Worm (Caenorhabditis elegans) whole organism, L1 larva: ENCODE data around the gene clec-165.

Source experiments
- C34B4.2 ChIP-seq: sonication (generic microtip); optimal IDR thresholded peaks from 2 replicates; lab custom pipeline; 2017; ENCODE audit warnings: mild to moderate bottlenecking, missing genetic modification characterization, missing compliant biosample characterization
- alr-1 ChIP-seq: fragments of 200-800 bp; sonication (Bioruptor generic); optimal IDR thresholded peaks from 2 replicates; lab custom pipeline; 2018; ENCODE audit warnings: borderline replicate concordance, mild to moderate bottlenecking, missing genetic modification characterization, missing compliant biosample characterization
- blmp-1 ChIP-seq: fragments of 150-350 bp; optimal IDR thresholded peaks from 2 replicates; lab custom pipeline; 2014; ENCODE audit warnings: missing biosample characterization, missing genetic modification characterization
- ceh-63 ChIP-seq: fragments of 200-800 bp; sonication (Bioruptor generic); optimal IDR thresholded peaks from 2 replicates; lab custom pipeline; 2018; ENCODE audit warnings: mild to moderate bottlenecking, missing genetic modification characterization, missing compliant biosample characterization
- ceh-8 ChIP-seq: fragments of 200-800 bp; sonication (Bioruptor generic); optimal IDR thresholded peaks from 2 replicates; lab custom pipeline; 2018; ENCODE audit warnings: mild to moderate bottlenecking, missing genetic modification characterization, moderate library complexity, missing compliant biosample characterization
- ces-1 ChIP-seq: fragments of 150-350 bp; optimal IDR thresholded peaks from 2 replicates; lab custom pipeline; 2014; ENCODE audit warnings: missing biosample characterization, missing genetic modification reagents, missing genetic modification characterization
- dpl-1 ChIP-seq, 3 experiments: fragments of 150-350 bp in 2 of 3; sonication (generic microtip) in 1 of 3; optimal IDR thresholded peaks; 2 replicates each; lab custom pipeline; 2014 to 2017; ENCODE audit warnings: missing biosample characterization in 3 of 3, missing genetic modification characterization in 3 of 3, missing genetic modification reagents in 3 of 3
- efl-1 ChIP-seq, 4 experiments: fragments of 150-350 bp; optimal IDR thresholded peaks in 3 of 4; peaks in 1 of 4; 1 replicate in 1 of 4; 2 replicates in 3 of 4; lab custom pipeline; 2014; ENCODE audit warnings: missing biosample characterization in 2 of 4, missing genetic modification characterization in 2 of 4, missing genetic modification reagents in 2 of 4
- elt-2 ChIP-seq: sonication (generic microtip); optimal IDR thresholded peaks from 2 replicates; lab custom pipeline; 2016; ENCODE audit warnings: missing genetic modification characterization, mild to moderate bottlenecking, inconsistent platforms, missing compliant biosample characterization, missing genetic modification reagents
- elt-3 ChIP-seq, 6 experiments: fragments of 150-350 bp in 1 of 6; sonication (generic microtip); optimal IDR thresholded peaks; 2 replicates each; lab custom pipeline; 2017 to 2018; ENCODE audit warnings: missing biosample characterization in 6 of 6, missing genetic modification characterization in 6 of 6, inconsistent platforms in 1 of 6
- fkh-4 ChIP-seq: sonication (generic microtip); optimal IDR thresholded peaks from 2 replicates; lab custom pipeline; 2016; ENCODE audit warnings: missing compliant biosample characterization, missing genetic modification characterization, borderline replicate concordance
- fos-1 ChIP-seq: fragments of 150-350 bp; optimal IDR thresholded peaks from 2 replicates; lab custom pipeline; 2014; ENCODE audit warnings: missing biosample characterization, missing genetic modification characterization
- grh-1 ChIP-seq: fragments of 200-800 bp; sonication (Bioruptor generic); IDR thresholded peaks from 2 replicates; pipeline ENCODE4 v1.3.6; 2022; ENCODE audit warnings: missing genetic modification reagents, missing genetic modification characterization, missing compliant biosample characterization
- lin-13 ChIP-seq: fragments of 150-350 bp; optimal IDR thresholded peaks from 2 replicates; lab custom pipeline; 2014; ENCODE audit warnings: missing biosample characterization, missing genetic modification reagents, missing genetic modification characterization
- lin-14 ChIP-seq: fragments of 200-800 bp; sonication (Bioruptor generic); optimal IDR thresholded peaks from 2 replicates; lab custom pipeline; 2018; ENCODE audit warnings: mild to moderate bottlenecking, missing genetic modification characterization, moderate library complexity, missing compliant biosample characterization
- lir-3 ChIP-seq: sonication (generic microtip); optimal IDR thresholded peaks from 2 replicates; lab custom pipeline; 2016; ENCODE audit warnings: mild to moderate bottlenecking, missing genetic modification characterization, moderate library complexity, missing compliant biosample characterization; ENCODE audit not compliant: poor library complexity
- lsy-2 ChIP-seq, 2 experiments: fragments of 150-350 bp; optimal IDR thresholded peaks; 2 replicates each; lab custom pipeline; 2014; ENCODE audit warnings: missing biosample characterization in 2 of 2, missing genetic modification characterization in 2 of 2
- mdl-1 ChIP-seq, 2 experiments: fragments of 150-350 bp; optimal IDR thresholded peaks; 2 replicates each; lab custom pipeline; 2014 to 2017; ENCODE audit warnings: missing biosample characterization in 2 of 2, missing genetic modification characterization in 2 of 2, inconsistent platforms in 1 of 2
- nhr-20 ChIP-seq: sonication (generic microtip); optimal IDR thresholded peaks from 2 replicates; lab custom pipeline; 2016; ENCODE audit warnings: mild to moderate bottlenecking, missing genetic modification characterization, missing compliant biosample characterization
- nhr-47 ChIP-seq: sonication (generic microtip); optimal IDR thresholded peaks from 2 replicates; lab custom pipeline; 2016; ENCODE audit warnings: mild to moderate bottlenecking, missing genetic modification characterization, moderate library complexity, missing compliant biosample characterization
- nhr-77 ChIP-seq: fragments of 150-350 bp; optimal IDR thresholded peaks from 2 replicates; lab custom pipeline; 2014; ENCODE audit warnings: missing biosample characterization, missing genetic modification characterization
- nhr-85 ChIP-seq: sonication (generic microtip); peaks from one replicate; lab custom pipeline; 2016; ENCODE audit warnings: missing genetic modification characterization, inconsistent platforms, missing compliant biosample characterization
- pag-3 ChIP-seq: sonication (generic microtip); optimal IDR thresholded peaks from 2 replicates; lab custom pipeline; 2017; ENCODE audit warnings: missing genetic modification characterization, mild to moderate bottlenecking, missing compliant biosample characterization, antibody characterized with exemption, borderline replicate concordance; ENCODE audit not compliant: insufficient read depth
- pax-3 ChIP-seq: fragments of 200-800 bp; sonication (Bioruptor generic); optimal IDR thresholded peaks from 2 replicates; lab custom pipeline; 2018; ENCODE audit warnings: mild to moderate bottlenecking, missing genetic modification characterization, moderate library complexity, missing compliant biosample characterization
- snpc-4 ChIP-seq: fragments of 150-350 bp; optimal IDR thresholded peaks from 2 replicates; lab custom pipeline; 2014; ENCODE audit warnings: missing biosample characterization, missing genetic modification characterization
- sox-4 ChIP-seq: sonication (generic microtip); optimal IDR thresholded peaks from 2 replicates; lab custom pipeline; 2016; ENCODE audit warnings: missing genetic modification characterization, missing compliant biosample characterization
- sptf-1 ChIP-seq: fragments of 150-350 bp; optimal IDR thresholded peaks from 2 replicates; lab custom pipeline; 2014; ENCODE audit warnings: missing biosample characterization, missing genetic modification characterization
- sup-37 ChIP-seq: fragments of 200-800 bp; sonication (Bioruptor generic); optimal IDR thresholded peaks from 2 replicates; lab custom pipeline; 2018; ENCODE audit warnings: mild to moderate bottlenecking, missing genetic modification characterization, missing compliant biosample characterization
- unc-98 ChIP-seq: fragments of 200-800 bp; sonication (Bioruptor generic); IDR thresholded peaks from 2 replicates; pipeline ENCODE4 v1.3.6; 2022; ENCODE audit warnings: missing genetic modification characterization, missing compliant biosample characterization
- ztf-4 ChIP-seq: fragments of 150-350 bp; optimal IDR thresholded peaks from 2 replicates; lab custom pipeline; 2014; ENCODE audit warnings: missing biosample characterization, missing genetic modification characterization

Gene clec-165

DNA sequence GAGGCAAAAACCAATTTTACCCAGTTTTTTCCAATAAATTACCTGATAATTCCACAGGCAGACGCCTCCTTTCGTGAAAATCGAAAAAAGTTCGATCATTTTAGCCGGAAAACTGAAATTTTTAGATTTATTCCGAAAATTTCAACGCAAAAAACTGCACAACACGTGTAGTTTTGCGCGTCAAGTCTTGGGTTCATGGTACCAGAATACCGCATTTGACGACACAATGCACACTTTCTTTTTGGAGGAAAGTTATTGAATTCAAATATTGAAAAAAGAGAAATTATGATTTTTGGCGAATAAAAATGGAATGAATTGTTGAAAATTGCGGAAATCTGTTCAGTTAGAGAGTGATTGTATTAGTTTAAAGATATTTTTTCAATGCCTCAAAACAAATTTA, 7.0 kb downstream of the clec-165 start, which contains the start of gene F38A1.8 (continued):
- TF ChIP-seq nhr-20 (no peak), lsy-2 (tag; optimal IDR thresholded peaks at IDR 0.05; lab: Kevin White, UChicago) (peak; percentile 78 to 84), lir-3 (tag; lab: Kevin White, UChicago) (no peak), pax-3 (tag; lab: Kevin White, UChicago) (no peak), ces-1 (no peak), snpc-4 (tag; lab: Kevin White, UChicago) (no peak), sox-4 (tag; lab: Kevin White, UChicago) (no peak), pag-3 (tag; lab: Kevin White, UChicago) (no peak), nhr-85 (tag; lab: Kevin White, UChicago) (peak; percentile 69), alr-1 (tag; lab: Kevin White, UChicago) (no peak), mdl-1 (tag; optimal IDR thresholded peaks at IDR 0.05; lab: Kevin White, UChicago) (peak in 1 of 2 experiments; percentile 81), C34B4.2 (no peak), sup-37 (GFP tag; lab: Kevin White, UChicago) (no peak), elt-2 (tag; lab: Kevin White, UChicago) (no peak), unc-98 (GFP tag; lab: Robert Waterston, UW) (no peak)

DNA sequence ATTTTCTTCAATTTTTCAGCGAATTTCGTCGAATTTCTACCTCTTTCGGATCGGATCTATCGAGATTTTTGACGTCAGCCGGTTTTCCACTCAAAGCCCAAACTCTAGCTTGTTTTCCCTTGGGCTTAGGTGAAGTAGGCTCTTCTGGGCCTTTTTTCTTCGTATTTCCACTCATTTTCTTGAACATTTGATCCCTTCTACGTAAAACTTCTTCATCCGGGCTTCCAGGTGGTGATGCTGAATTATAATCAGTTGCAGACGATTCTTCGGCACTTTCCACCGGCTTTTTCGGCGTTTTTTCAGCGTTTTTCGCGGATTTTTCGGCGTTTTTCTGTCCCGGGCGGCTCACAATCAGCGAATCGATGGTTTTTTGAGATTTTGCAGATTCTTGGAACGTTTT, 8.5 kb downstream of the clec-165 start:
- TF ChIP-seq lir-3 (tag; lab: Kevin White, UChicago) (no peak), nhr-47 (tag; lab: Kevin White, UChicago) (no peak)

DNA sequence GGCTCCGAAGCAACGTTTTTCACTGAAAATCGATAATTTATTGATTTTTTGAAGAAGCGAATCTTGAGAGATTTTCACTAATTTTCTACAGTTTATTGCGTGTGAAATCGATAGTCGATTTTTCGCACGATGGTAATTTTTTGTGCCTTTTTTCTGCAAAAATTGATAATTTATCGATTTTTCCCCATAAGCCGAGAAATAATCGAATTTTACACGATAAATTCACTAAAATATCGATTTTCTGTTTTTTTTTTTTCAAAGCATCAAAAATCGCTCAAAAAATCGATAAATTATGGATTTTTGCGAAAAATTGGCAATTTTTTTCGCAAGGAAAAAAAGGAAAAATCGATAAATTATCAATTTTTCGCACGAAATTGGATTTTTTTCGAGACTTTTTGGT, 10.9 kb downstream of the clec-165 start:
- no peak for TF ChIP-seq elt-3 (tag; optimal IDR thresholded peaks at IDR 0.05; lab: Kevin White, UChicago)
- TF ChIP-seq lin-13: no peak
- no peak for TF ChIP-seq lin-14 (GFP tag; lab: Kevin White, UChicago)
- TF ChIP-seq ceh-63 (GFP tag; lab: Kevin White, UChicago): no peak
- no peak for TF ChIP-seq nhr-77 (tag; lab: Kevin White, UChicago)
- TF ChIP-seq fos-1 (tag; lab: Kevin White, UChicago): no peak
- no peak for TF ChIP-seq ztf-4 (tag; lab: Kevin White, UChicago)
- TF ChIP-seq alr-1 (tag; lab: Kevin White, UChicago): no peak
- TF ChIP-seq sptf-1 (tag; lab: Kevin White, UChicago): no peak
- no peak for TF ChIP-seq blmp-1 (tag; lab: Kevin White, UChicago)
- no peak for TF ChIP-seq dpl-1 (GFP tag; optimal IDR thresholded peaks at IDR 0.05; lab: Kevin White, UChicago)
- no peak for TF ChIP-seq grh-1 (GFP tag; lab: Robert Waterston, UW)

DNA sequence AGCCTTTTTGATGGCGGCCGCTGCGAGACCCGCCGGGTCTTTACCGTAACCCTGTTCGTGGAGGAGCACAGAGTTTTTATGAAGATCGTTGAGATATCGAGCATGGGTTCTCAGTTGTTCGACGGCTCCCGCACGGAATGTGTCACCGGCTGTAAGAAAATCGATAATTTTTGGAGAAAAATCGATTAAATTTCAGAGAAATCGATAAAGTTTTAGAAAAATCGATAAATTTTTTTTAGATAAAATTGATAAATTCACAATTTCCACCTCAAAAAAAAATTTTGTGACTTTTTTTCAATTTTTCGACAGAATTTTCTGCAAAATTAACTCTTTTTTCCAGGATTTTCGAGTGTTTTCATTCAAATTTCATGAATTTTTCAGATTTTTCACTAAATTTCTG, 11.9 kb downstream of the clec-165 start:
- no peak for TF ChIP-seq fkh-4 (tag; lab: Kevin White, UChicago)
- TF ChIP-seq efl-1 (optimal IDR thresholded peaks at IDR 0.05; lab: Kevin White, UChicago): no peak
- TF ChIP-seq efl-1 (GFP tag; optimal IDR thresholded peaks at IDR 0.05 in 1 of 2; lab: Kevin White, UChicago): peak in 1 of 2 experiments; percentile 22

DNA sequence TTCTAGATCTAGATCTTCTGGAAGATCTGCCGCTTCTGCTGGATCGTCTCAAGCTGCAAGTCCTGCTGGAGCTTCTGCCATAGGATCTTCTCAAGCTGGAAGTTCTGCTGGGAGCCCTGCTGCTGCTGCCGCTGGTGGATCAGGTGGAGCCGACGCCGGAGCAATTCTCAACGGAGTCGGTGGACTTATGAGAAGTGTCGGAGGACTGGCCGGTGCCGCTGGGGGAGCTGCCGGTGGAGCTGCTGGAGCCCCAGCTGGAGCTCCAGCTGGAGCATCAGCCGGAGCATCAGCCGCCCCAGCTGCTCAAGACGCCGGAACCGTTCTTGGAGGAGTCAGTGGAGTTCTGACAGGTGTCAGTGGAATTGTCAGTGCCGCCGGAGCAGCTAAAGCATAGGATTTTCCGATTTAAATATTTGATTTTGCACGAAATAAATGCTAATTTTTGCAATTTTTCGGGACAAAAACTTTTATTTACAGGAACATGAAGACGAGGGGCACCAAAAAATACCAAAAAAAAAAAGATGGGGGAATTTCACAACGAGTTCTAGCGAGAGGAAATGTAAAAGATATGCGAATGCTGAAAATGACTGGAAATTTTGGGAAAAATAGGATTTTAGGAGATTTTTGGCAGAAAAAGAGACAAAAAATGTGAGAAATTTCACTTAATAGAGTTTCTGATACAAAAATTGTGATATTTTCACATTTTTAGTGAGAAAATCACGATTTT, 14.1 kb downstream of the clec-165 start:
- TF ChIP-seq sptf-1 (tag; lab: Kevin White, UChicago): no peak
- TF ChIP-seq ceh-8 (GFP tag; lab: Kevin White, UChicago): peak; percentile 74
- no peak for TF ChIP-seq ces-1
